Worm (Caenorhabditis elegans) whole organism, late embryonic: ENCODE measurements around the gene C01G12.5.
"Not testable (repeated sequence)": the region's sequence is repeated elsewhere in the genome, so short reads cannot be mapped to it uniquely, and the experiment has no call there.

ENCODE experiments used
- C08G9.2 ChIP-seq: sonication (generic microtip); optimal IDR thresholded peaks from 2 replicates; lab custom pipeline; 2016; ENCODE audit warnings: mild to moderate bottlenecking, missing genetic modification characterization, moderate library complexity, missing compliant biosample characterization
- F13H6.1 ChIP-seq: sonication (generic microtip); optimal IDR thresholded peaks from 2 replicates; lab custom pipeline; 2016; ENCODE audit warnings: missing genetic modification characterization, missing compliant biosample characterization
- Y22D7AL.16 ChIP-seq: sonication (generic microtip); optimal IDR thresholded peaks from 2 replicates; lab custom pipeline; 2016; ENCODE audit warnings: missing genetic modification characterization, missing compliant biosample characterization
- ceh-14 ChIP-seq: sonication (generic microtip); optimal IDR thresholded peaks from 2 replicates; lab custom pipeline; 2016; ENCODE audit warnings: missing genotype, missing genetic modification characterization, missing compliant biosample characterization
- ceh-18 ChIP-seq: sonication (generic microtip); optimal IDR thresholded peaks from 2 replicates; lab custom pipeline; 2016; ENCODE audit warnings: missing genetic modification characterization, missing compliant biosample characterization
- ceh-19 ChIP-seq: fragments of 200-800 bp; sonication (Bioruptor generic); optimal IDR thresholded peaks from 2 replicates; lab custom pipeline; 2018; ENCODE audit warnings: mild to moderate bottlenecking, missing genetic modification characterization, missing compliant biosample characterization
- ceh-2 ChIP-seq: sonication (generic microtip); optimal IDR thresholded peaks from 2 replicates; lab custom pipeline; 2016; ENCODE audit warnings: missing genotype, missing genetic modification characterization, missing compliant biosample characterization
- ceh-31 ChIP-seq: sonication (generic microtip); optimal IDR thresholded peaks from 2 replicates; lab custom pipeline; 2016; ENCODE audit warnings: missing genetic modification characterization, missing compliant biosample characterization
- ceh-34 ChIP-seq: sonication (generic microtip); optimal IDR thresholded peaks from 2 replicates; lab custom pipeline; 2016; ENCODE audit warnings: mild to moderate bottlenecking, missing genetic modification characterization, missing compliant biosample characterization
- ceh-45 ChIP-seq: fragments of 200-800 bp; sonication (Bioruptor generic); IDR thresholded peaks from 2 replicates; pipeline ENCODE4 v1.3.6; 2022; ENCODE audit warnings: missing genetic modification reagents, missing genetic modification characterization, missing compliant biosample characterization
- dmd-4 ChIP-seq: sonication (generic microtip); optimal IDR thresholded peaks from 2 replicates; lab custom pipeline; 2016; ENCODE audit warnings: borderline replicate concordance, missing genetic modification characterization, missing compliant biosample characterization
- dve-1 ChIP-seq: sonication (generic microtip); optimal IDR thresholded peaks from 2 replicates; lab custom pipeline; 2017; ENCODE audit warnings: antibody characterized with exemption, mild to moderate bottlenecking, missing genetic modification characterization, missing compliant biosample characterization
- elt-2 ChIP-seq: sonication (generic microtip); optimal IDR thresholded peaks from 2 replicates; lab custom pipeline; 2016; ENCODE audit warnings: missing genetic modification reagents, missing genetic modification characterization, missing compliant biosample characterization
- ets-4 ChIP-seq: sonication (generic microtip); optimal IDR thresholded peaks from 2 replicates; lab custom pipeline; 2016; ENCODE audit warnings: missing genetic modification characterization, missing compliant biosample characterization
- fax-1 ChIP-seq: sonication (generic microtip); optimal IDR thresholded peaks from 2 replicates; lab custom pipeline; 2016; ENCODE audit warnings: missing genotype, missing genetic modification characterization, missing compliant biosample characterization
- gmeb-2 ChIP-seq: sonication (generic microtip); optimal IDR thresholded peaks from 2 replicates; lab custom pipeline; 2016; ENCODE audit warnings: missing genetic modification characterization, inconsistent platforms, missing compliant biosample characterization
- hlh-15 ChIP-seq: sonication (generic microtip); optimal IDR thresholded peaks from 2 replicates; lab custom pipeline; 2016; ENCODE audit warnings: missing genetic modification characterization, missing compliant biosample characterization
- hlh-8 ChIP-seq: sonication (generic microtip); optimal IDR thresholded peaks from 2 replicates; lab custom pipeline; 2016; ENCODE audit warnings: missing genotype, missing genetic modification characterization, missing compliant biosample characterization
- lim-6 ChIP-seq: sonication (generic microtip); optimal IDR thresholded peaks from 2 replicates; lab custom pipeline; 2016; ENCODE audit warnings: missing genetic modification characterization, missing compliant biosample characterization
- madf-2 ChIP-seq: sonication (generic microtip); optimal IDR thresholded peaks from 2 replicates; lab custom pipeline; 2017; ENCODE audit warnings: missing genetic modification characterization, missing compliant biosample characterization
- nfya-1 ChIP-seq: sonication (generic microtip); optimal IDR thresholded peaks from 2 replicates; lab custom pipeline; 2017; ENCODE audit warnings: missing genetic modification characterization, mild to moderate bottlenecking, missing compliant biosample characterization, antibody characterized with exemption, moderate library complexity
- pha-2 ChIP-seq: sonication (generic microtip); optimal IDR thresholded peaks from 2 replicates; lab custom pipeline; 2017; ENCODE audit warnings: mild to moderate bottlenecking, missing genetic modification characterization, missing compliant biosample characterization
- pqm-1 ChIP-seq: sonication (generic microtip); optimal IDR thresholded peaks from 2 replicates; lab custom pipeline; 2016; ENCODE audit warnings: missing genetic modification characterization, missing compliant biosample characterization
- pros-1 ChIP-seq: fragments of 150-350 bp; optimal IDR thresholded peaks from 2 replicates; lab custom pipeline; 2014; ENCODE audit warnings: missing biosample characterization, missing genetic modification reagents, missing genetic modification characterization
- ref-2 ChIP-seq: sonication (generic microtip); optimal IDR thresholded peaks from 2 replicates; lab custom pipeline; 2016; ENCODE audit warnings: missing genetic modification characterization, missing compliant biosample characterization
- rnt-1 ChIP-seq: sonication (generic microtip); optimal IDR thresholded peaks from 2 replicates; lab custom pipeline; 2016; ENCODE audit warnings: missing genetic modification characterization, missing compliant biosample characterization
- sox-2 ChIP-seq: fragments of 200-800 bp; sonication (Bioruptor generic); IDR thresholded peaks from 2 replicates; pipeline ENCODE4 v1.3.6; 2022; ENCODE audit warnings: missing genetic modification reagents, missing genetic modification characterization, missing compliant biosample characterization
- sox-4 ChIP-seq: sonication (generic microtip); optimal IDR thresholded peaks from 2 replicates; lab custom pipeline; 2017; ENCODE audit warnings: mild to moderate bottlenecking, missing genetic modification characterization, inconsistent platforms, missing compliant biosample characterization
- tbx-2 ChIP-seq: sonication (generic microtip); optimal IDR thresholded peaks from 2 replicates; lab custom pipeline; 2016; ENCODE audit warnings: missing genetic modification characterization, missing compliant biosample characterization
- tbx-7 ChIP-seq: sonication (generic microtip); optimal IDR thresholded peaks from 2 replicates; lab custom pipeline; 2016; ENCODE audit warnings: missing genotype, missing genetic modification characterization, missing compliant biosample characterization
- unc-3 ChIP-seq, 2 experiments: fragments of 200-800 bp in 1 of 2; sonication (Bioruptor generic) in 1 of 2; sonication (generic microtip) in 1 of 2; conservative IDR thresholded peaks in 1 of 2; optimal IDR thresholded peaks in 1 of 2; 2 replicates each; pipeline versions ENCODE4 v1.3.6 to Lab custom; 2016 to 2022; ENCODE audit warnings: missing compliant biosample characterization in 2 of 2, missing genetic modification characterization in 2 of 2, missing genetic modification reagents in 1 of 2
- unc-42 ChIP-seq: sonication (generic microtip); optimal IDR thresholded peaks from 2 replicates; lab custom pipeline; 2016; ENCODE audit warnings: missing genotype, missing genetic modification characterization, missing compliant biosample characterization
- unc-86 ChIP-seq: sonication (generic microtip); optimal IDR thresholded peaks from 2 replicates; lab custom pipeline; 2016; ENCODE audit warnings: missing genetic modification characterization, missing compliant biosample characterization
- zip-5 ChIP-seq: sonication (generic microtip); optimal IDR thresholded peaks from 2 replicates; lab custom pipeline; 2016; ENCODE audit warnings: missing genetic modification characterization, missing compliant biosample characterization
- ztf-16 ChIP-seq: sonication (generic microtip); optimal IDR thresholded peaks from 2 replicates; lab custom pipeline; 2017; ENCODE audit warnings: missing genetic modification characterization, missing compliant biosample characterization

C01G12.5 gene

ce11 chrII:14563766-14564370 is 23.4 kb downstream of the C01G12.5 start:
- TF ChIP-seq unc-42 (tag; lab: Kevin White, UChicago) = peak; percentile 7
- TF ChIP-seq, all 69 proteins: peak for 1; not testable (repeated sequence) for 68

- peak; percentile 62; the same call in 1 of the 2 replicates for TF ChIP-seq unc-3 (GFP tag; conservative IDR thresholded peaks at IDR 0.05; lab: Robert Waterston, UW)
- not testable (repeated sequence) for TF ChIP-seq unc-3 (tag; optimal IDR thresholded peaks at IDR 0.05; lab: Kevin White, UChicago)
- TF ChIP-seq ref-2 (tag; lab: Kevin White, UChicago) = peak; percentile 60
- peak; percentile 82 for TF ChIP-seq ceh-14
- TF ChIP-seq zip-5 = peak; percentile 41
- peak; percentile 15 for TF ChIP-seq pha-2
- TF ChIP-seq ztf-16 (tag; lab: Kevin White, UChicago) = peak; percentile 60
- TF ChIP-seq fax-1 = peak; percentile 47
- peak; percentile 5 for TF ChIP-seq dve-1 (tag; lab: Kevin White, UChicago)
- peak; percentile 89 for TF ChIP-seq C08G9.2 (tag; lab: Kevin White, UChicago)
- TF ChIP-seq unc-86 (tag; lab: Kevin White, UChicago) = peak; percentile 54
- TF ChIP-seq nfya-1 (tag; lab: Kevin White, UChicago) = peak; percentile 72
- TF ChIP-seq Y22D7AL.16 (tag; lab: Kevin White, UChicago) = peak; percentile 9
- peak; percentile 86 for TF ChIP-seq pqm-1
- peak; percentile 69; the same call in 1 of the 2 replicates for TF ChIP-seq ceh-45
- peak; percentile 78 for TF ChIP-seq hlh-8 (tag; lab: Kevin White, UChicago)
- peak; percentile 80 for TF ChIP-seq ets-4 (tag; lab: Kevin White, UChicago)
- peak; percentile 13 for TF ChIP-seq sox-2
- peak; percentile 89 for TF ChIP-seq unc-42 (tag; lab: Kevin White, UChicago)
- TF ChIP-seq elt-2 = peak; percentile 60
- TF ChIP-seq tbx-7 (tag; lab: Kevin White, UChicago) = peak; percentile 67
- peak; percentile 57 for TF ChIP-seq rnt-1
- TF ChIP-seq ceh-34 (tag; lab: Kevin White, UChicago) = peak; percentile 76
- TF ChIP-seq ceh-18 = peak; percentile 85
- peak; percentile 91 for TF ChIP-seq ceh-31 (tag; lab: Kevin White, UChicago)
- TF ChIP-seq ceh-2 (tag; lab: Kevin White, UChicago) = peak; percentile 65
- peak; percentile 74 for TF ChIP-seq tbx-2 (tag; lab: Kevin White, UChicago)
- peak; percentile 50 for TF ChIP-seq madf-2
These were observed 25.7 kb downstream of the C01G12.5 start, which contains the start of gene mog-4 for ce11 chrII:14561549-14562115. TSS of gene mog-4 (minus strand) at chrII:14561599.

DNA sequence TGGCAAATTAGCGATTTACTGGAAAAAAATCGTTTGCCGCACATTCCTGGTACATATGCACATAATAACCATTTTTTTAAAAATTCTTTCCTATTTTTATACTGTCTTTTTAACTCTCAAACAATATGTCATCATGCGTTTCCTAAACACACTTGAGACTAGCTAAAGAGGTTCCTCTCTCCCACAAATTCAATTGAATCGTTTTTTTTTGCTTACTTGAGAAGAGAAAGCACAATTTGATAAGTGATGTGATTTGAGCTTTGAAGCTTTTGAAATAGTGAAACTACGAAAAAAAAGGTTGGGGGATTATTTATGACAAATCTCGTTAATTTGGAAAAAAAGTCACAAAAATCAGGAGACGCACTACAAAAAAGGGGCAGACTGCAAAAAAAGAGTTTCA is 32.3 kb downstream of the C01G12.5 start:
- TF ChIP-seq sox-4 (tag; lab: Kevin White, UChicago) (no peak), gmeb-2 (tag; lab: Kevin White, UChicago) (no peak), hlh-15 (tag; lab: Kevin White, UChicago) (no peak), ceh-19 (GFP tag; lab: Kevin White, UChicago) (no peak), tbx-2 (tag; lab: Kevin White, UChicago) (no peak), hlh-8 (tag; lab: Kevin White, UChicago) (no peak), nfya-1 (tag; lab: Kevin White, UChicago) (no peak), F13H6.1 (tag; lab: Kevin White, UChicago) (no peak), unc-3 (GFP tag; conservative IDR thresholded peaks at IDR 0.05; lab: Robert Waterston, UW) (no peak), unc-3 (tag; optimal IDR thresholded peaks at IDR 0.05; lab: Kevin White, UChicago) (no peak), dve-1 (tag; lab: Kevin White, UChicago) (no peak), lim-6 (tag; lab: Kevin White, UChicago) (no peak), pros-1 (no peak), C08G9.2 (tag; lab: Kevin White, UChicago) (no peak), unc-42 (tag; lab: Kevin White, UChicago) (no peak), dmd-4 (tag; lab: Kevin White, UChicago) (no peak), sox-2 (no peak), fax-1 (no peak)
- TF ChIP-seq, all 69 proteins: peak for 0
